Worm (Caenorhabditis elegans) whole organism, L4/young adult: ENCODE data around the gene srx-113.

Source experiments
- W03F9.2 ChIP-seq: fragments of 150-350 bp; optimal IDR thresholded peaks from 2 replicates; lab custom pipeline; 2014; ENCODE audit warnings: missing biosample characterization, missing genetic modification characterization
- dao-5 ChIP-seq: sonication (generic microtip); optimal IDR thresholded peaks from 2 replicates; lab custom pipeline; 2016; ENCODE audit warnings: missing genotype, missing genetic modification characterization, moderate library complexity, missing compliant biosample characterization
- him-1 ChIP-seq: sonication (generic microtip); optimal IDR thresholded peaks from 2 replicates; lab custom pipeline; 2016; ENCODE audit warnings: missing genotype, missing genetic modification reagents, missing genetic modification characterization, missing compliant biosample characterization

Gene srx-113

ce11 chrV:12608857-12609256 is 23.1 kb downstream of the srx-113 start, which contains the start of gene ZC116.5:
Gene ZC116.5, minus strand, starts transcription at chrV:12608957.
- TF ChIP-seq W03F9.2 (tag; lab: Kevin White, UChicago), result no peak
- no peak for TF ChIP-seq dao-5
- no peak for TF ChIP-seq him-1

DNA sequence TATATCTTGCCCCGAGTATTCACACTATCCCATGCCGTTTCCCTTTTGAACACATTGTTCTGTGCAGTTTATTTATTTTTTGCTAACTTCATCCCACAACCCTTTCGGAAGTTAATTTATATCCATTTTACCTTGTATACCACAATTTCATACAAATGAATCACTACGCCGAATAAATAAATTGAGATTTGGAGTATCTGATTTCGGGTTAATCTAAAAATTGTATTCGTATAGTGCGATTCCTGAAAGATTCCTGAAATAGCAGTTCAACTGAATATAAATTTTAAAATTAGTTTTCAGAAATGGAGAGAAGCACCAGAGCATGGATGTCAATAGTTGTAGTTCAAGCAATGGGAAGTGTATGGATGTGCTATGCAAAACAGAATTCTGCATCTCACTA is 24.8 kb downstream of the srx-113 start, which contains the start of gene erg-28:
Gene erg-28 (plus strand): TSS at position 301 of the 400 bp plus-strand sequence.
- TF ChIP-seq him-1, result no peak
- TF ChIP-seq W03F9.2 (tag; lab: Kevin White, UChicago), result no peak
- TF ChIP-seq dao-5, result no peak

DNA sequence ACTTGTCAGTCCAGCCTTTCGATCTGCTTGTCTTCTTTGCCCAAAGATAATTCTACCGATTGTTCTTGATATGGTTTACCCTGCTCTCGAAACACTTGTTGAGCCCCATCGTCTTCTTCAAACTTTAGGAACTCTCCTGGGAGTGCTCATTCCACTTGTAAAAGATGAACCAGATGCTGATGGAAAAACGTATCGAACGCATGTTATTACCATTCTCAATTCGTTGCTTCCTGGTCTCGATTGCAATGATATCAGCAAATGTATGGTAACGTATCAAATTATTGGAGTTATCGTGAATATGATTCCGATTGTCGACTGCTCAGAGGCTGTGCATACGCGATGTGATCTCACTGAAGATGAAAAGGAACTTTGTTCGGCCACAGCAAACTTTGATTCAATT is 30.1 kb downstream of the srx-113 start:
- no peak for TF ChIP-seq dao-5
- no peak for TF ChIP-seq W03F9.2 (tag; lab: Kevin White, UChicago)
- no peak for TF ChIP-seq him-1

DNA sequence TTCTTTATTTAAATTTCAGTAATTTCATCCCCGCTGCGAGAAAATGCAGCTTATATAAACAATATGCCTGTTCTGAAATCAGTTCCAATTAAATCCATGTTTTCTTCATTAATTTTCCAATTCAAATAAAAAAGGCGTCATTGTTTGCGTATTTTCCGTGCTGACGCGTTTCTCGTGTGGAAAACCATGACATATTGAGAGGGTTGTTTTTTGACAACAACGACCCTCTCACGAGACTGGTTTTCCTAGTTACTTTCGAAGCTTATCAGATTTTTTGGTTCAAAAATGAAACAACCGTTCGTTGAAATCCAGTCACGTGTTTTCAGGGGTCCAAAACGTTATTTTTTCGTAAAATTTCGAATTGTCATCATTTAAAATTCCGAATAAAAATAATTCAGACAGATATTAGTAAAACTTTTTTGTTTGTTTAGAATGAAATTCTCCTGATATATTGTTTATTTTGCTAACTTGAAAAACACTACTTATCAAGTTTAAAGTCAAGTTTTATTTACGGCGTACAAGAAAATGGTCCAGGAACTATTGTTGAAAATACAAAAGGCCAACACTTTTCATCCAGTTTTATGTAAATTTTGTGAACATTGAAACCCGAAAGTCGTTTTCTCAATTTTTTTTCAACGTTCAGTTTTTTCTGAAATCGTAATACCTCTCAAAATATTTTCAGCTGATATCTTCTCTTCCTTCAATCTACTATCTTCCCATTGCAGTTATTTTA is 32.3 kb downstream of the srx-113 start, which contains the start of gene C14C10.5:
Gene C14C10.5 (plus strand): TSS at position 683 of the 733 bp plus-strand sequence.
- TF ChIP-seq dao-5 (no peak), W03F9.2 (tag; lab: Kevin White, UChicago) (no peak), him-1 (no peak)

DNA sequence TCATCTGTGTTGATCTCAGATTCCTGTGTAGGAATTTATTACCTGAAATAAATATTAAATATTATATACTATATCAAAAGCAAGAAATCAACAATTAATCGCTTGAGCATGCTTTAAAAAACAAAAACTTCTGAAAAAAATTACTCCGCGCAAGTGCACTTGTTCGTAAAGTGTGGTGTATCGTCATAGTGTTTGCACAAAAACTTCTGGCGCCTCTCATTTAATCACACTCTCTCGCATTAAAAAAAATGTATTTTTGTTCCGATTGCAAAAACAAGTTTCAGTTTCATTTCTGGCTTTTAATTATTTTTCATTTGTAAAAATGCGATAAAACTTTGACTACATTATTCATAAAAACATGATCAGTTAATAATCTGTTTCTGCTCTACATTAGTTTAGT is 32.8 kb downstream of the srx-113 start, which contains the start of the genes C14C10.10 and ril-2:
Gene C14C10.10 (minus strand): TSS at position 19 of the 400 bp plus-strand sequence.
Gene ril-2 (minus strand): TSS at position 48 of the 400 bp plus-strand sequence.
- TF ChIP-seq W03F9.2 (tag; lab: Kevin White, UChicago) (no peak), him-1 (no peak), dao-5 (no peak)

DNA sequence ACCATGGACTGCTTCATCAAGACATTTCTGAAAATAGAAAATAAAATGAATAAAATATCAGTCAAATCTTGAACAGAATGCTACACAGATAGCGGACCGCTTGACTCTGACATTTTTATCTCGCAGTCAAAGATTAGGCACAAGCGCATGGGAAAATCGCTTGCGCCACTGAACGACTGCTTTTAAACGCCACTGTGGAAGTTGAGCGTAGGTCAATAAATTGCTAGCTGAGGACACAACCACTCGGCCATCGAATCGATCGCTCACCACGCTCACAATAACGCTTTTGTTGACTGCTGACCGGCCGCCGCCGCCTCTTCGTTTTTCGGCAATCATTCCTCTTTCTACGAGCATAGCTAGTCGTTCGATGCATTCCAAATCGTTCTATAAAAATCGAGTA is 35.2 kb downstream of the srx-113 start:
- TF ChIP-seq dao-5 (peak; percentile 55), him-1 (no peak), W03F9.2 (tag; lab: Kevin White, UChicago) (no peak)

- TF ChIP-seq him-1, result no peak
- no peak for TF ChIP-seq W03F9.2 (tag; lab: Kevin White, UChicago)
- TF ChIP-seq dao-5, result no peak
These were observed 35.8 kb downstream of the srx-113 start, which contains the start of gene mma-1 for ce11 chrV:12596196-12596595. Gene mma-1, minus strand, starts transcription at chrV:12596296.

ce11 chrV:12592379-12592778 is 39.6 kb downstream of the srx-113 start, which contains the start of gene C14C10.2:
Gene C14C10.2, minus strand, starts transcription at chrV:12592479.
- no peak for TF ChIP-seq him-1
- no peak for TF ChIP-seq W03F9.2 (tag; lab: Kevin White, UChicago)
- no peak for TF ChIP-seq dao-5

DNA sequence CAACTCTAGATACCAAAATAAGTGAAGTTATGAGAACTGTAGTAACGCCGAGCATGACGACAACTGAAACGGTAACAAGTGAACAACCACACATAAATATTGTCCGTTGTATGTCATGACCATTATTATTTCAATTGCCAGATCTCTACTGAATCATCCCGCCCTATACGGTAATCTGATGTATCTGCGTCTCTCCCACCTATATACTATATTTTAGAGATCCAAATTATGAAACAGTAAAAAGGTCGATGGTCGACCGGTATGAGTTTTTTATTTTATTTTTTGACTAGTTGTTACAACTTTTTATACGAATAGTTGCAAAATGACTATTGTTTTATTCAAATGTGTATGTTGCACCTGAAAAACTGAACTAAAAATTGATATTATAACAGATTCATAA is 41.3 kb downstream of the srx-113 start, which contains the start of gene ttr-43:
Gene ttr-43 (minus strand): TSS at position 101 of the 400 bp plus-strand sequence.
- TF ChIP-seq him-1 (no peak), dao-5 (no peak), W03F9.2 (tag; lab: Kevin White, UChicago) (no peak)

DNA sequence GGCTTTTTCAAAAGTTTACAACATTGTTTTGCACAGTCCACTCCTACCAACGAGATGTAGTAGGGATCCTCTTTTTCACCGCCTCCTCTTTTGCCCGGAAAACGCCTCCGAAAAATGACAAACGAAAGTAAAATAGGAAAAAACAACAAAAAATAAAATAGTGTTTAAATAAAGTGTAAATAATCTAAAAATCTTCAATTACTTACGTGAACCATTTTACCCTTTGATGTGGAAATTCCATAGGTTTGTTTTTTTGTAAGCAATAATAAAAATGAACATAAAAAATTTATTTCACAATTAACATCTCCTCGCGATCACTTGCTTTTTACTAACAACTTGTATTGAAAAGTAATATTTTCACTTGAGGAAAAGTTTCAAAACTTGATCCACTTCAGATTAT is 43.9 kb downstream of the srx-113 start, which contains the start of gene C14C10.1:
Gene C14C10.1 (plus strand): TSS at position 301 of the 400 bp plus-strand sequence.
- TF ChIP-seq him-1 (no peak), dao-5 (no peak), W03F9.2 (tag; lab: Kevin White, UChicago) (no peak)

- TF ChIP-seq W03F9.2 (tag; lab: Kevin White, UChicago), result no peak
- no peak for TF ChIP-seq him-1
- TF ChIP-seq dao-5, result no peak
These were observed 45.2 kb downstream of the srx-113 start for ce11 chrV:12586793-12587192.

DNA sequence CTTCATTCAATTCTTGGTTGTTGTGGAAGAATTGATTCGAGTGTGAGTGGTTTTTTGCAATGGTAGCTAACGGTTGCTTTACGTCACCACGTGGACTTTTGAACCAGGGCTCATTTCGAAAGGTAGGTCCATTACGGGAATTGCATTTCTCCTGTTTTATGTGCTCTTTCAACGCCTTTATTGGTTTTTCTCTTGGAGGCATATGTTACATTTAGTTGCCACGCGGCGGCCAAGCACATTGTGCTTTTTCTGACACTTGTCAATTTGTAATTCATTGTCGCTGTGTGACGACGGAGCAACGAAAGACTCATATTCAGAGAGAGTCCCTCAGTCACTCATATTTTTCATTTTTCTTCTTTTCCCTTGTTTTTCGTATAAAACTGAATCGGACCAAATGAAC is 47.2 kb downstream of the srx-113 start:
- TF ChIP-seq dao-5 (no peak), W03F9.2 (tag; lab: Kevin White, UChicago) (no peak), him-1 (no peak)

DNA sequence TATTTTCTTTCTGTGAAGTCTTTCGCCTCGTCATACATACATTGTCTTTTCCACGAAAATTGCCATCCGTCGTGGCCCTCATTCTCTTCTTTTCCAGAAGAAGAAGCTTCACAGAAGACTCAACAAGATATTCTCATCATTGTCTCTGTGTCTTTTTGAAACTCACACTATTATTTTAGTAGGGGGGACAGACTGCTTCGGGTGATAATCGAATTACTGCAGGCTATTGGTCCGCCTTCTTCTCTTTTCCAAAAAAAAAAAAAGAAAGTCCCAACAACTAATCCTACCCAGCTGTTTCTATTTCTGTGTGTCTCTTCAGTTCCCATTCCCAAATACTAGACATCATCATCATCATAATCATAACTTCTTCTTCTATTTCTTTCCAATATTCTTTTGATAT is 48.5 kb downstream of the srx-113 start:
- TF ChIP-seq dao-5, result no peak
- TF ChIP-seq W03F9.2 (tag; lab: Kevin White, UChicago), result no peak
- TF ChIP-seq him-1, result no peak
